Worm (Caenorhabditis elegans) whole organism, L4 larva: ENCODE results near the gene aco-1.

Source experiments
- F37D6.2 ChIP-seq: sonication (generic microtip); optimal IDR thresholded peaks from 2 replicates; lab custom pipeline; 2016; ENCODE audit warnings: mild to moderate bottlenecking, missing genetic modification characterization, missing compliant biosample characterization
- T20F7.1 ChIP-seq: fragments of 200-800 bp; sonication (Bioruptor generic); optimal IDR thresholded peaks from 2 replicates; lab custom pipeline; 2018; ENCODE audit warnings: mild to moderate bottlenecking, missing genetic modification characterization, missing compliant biosample characterization
- ZK337.2 ChIP-seq: fragments of 200-800 bp; sonication (Bioruptor generic); IDR thresholded peaks from 2 replicates; pipeline ENCODE4 v1.3.6; 2022; ENCODE audit warnings: missing genetic modification reagents, missing genetic modification characterization, missing compliant biosample characterization
- ZK546.5 ChIP-seq, 2 experiments: sonication (generic microtip); optimal IDR thresholded peaks; 2 replicates each; lab custom pipeline; 2017; ENCODE audit warnings: missing biosample characterization in 2 of 2, missing genetic modification characterization in 2 of 2
- aha-1 ChIP-seq: fragments of 150-350 bp; peaks from one replicate; lab custom pipeline; 2014; ENCODE audit warnings: missing biosample characterization, missing genetic modification characterization
- attf-4 ChIP-seq: sonication (generic microtip); optimal IDR thresholded peaks from 3 replicates; lab custom pipeline; 2017; ENCODE audit warnings: missing biosample characterization, missing genetic modification characterization
- ceh-20 ChIP-seq: fragments of 200-800 bp; sonication (Bioruptor generic); IDR thresholded peaks from 2 replicates; pipeline ENCODE4 v1.3.6; 2022; ENCODE audit warnings: missing genetic modification reagents, missing genetic modification characterization, missing compliant biosample characterization
- ceh-32 ChIP-seq: sonication (generic microtip); optimal IDR thresholded peaks from 2 replicates; lab custom pipeline; 2016; ENCODE audit warnings: mild to moderate bottlenecking, missing genetic modification characterization, missing compliant biosample characterization; ENCODE audit not compliant: poor library complexity
- ceh-62 ChIP-seq: sonication (generic microtip); optimal IDR thresholded peaks from 2 replicates; lab custom pipeline; 2017; ENCODE audit warnings: missing biosample characterization, missing genetic modification characterization
- ceh-82 ChIP-seq: sonication (generic microtip); optimal IDR thresholded peaks from 2 replicates; lab custom pipeline; 2017; ENCODE audit warnings: missing biosample characterization, missing genetic modification characterization
- daf-16 ChIP-seq, 3 experiments: sonication (generic microtip); optimal IDR thresholded peaks; 2 replicates each; lab custom pipeline; 2016 to 2017; ENCODE audit warnings: missing genetic modification characterization in 3 of 3, missing genetic modification reagents in 3 of 3, mild to moderate bottlenecking in 2 of 3, missing compliant biosample characterization in 2 of 3, missing biosample characterization in 1 of 3, moderate library complexity in 1 of 3
- daf-19 ChIP-seq: fragments of 200-800 bp; sonication (Bioruptor generic); conservative IDR thresholded peaks from 2 replicates; pipeline ENCODE4 v1.3.6; 2022; ENCODE audit warnings: missing genetic modification characterization, missing compliant biosample characterization
- daf-8 ChIP-seq: fragments of 200-800 bp; sonication (Bioruptor generic); IDR thresholded peaks from 2 replicates; pipeline ENCODE4 v1.3.6; 2022; ENCODE audit warnings: missing genetic modification characterization, missing compliant biosample characterization
- dmd-6 ChIP-seq: fragments of 200-800 bp; sonication (Bioruptor generic); IDR thresholded peaks from 2 replicates; pipeline ENCODE4 v1.3.6; 2022; ENCODE audit warnings: missing genetic modification reagents, missing genetic modification characterization, missing compliant biosample characterization
- duxl-1 ChIP-seq: sonication (generic microtip); optimal IDR thresholded peaks from 2 replicates; lab custom pipeline; 2016; ENCODE audit warnings: mild to moderate bottlenecking, missing genetic modification characterization, moderate library complexity, missing compliant biosample characterization; ENCODE audit not compliant: poor library complexity
- dve-1 ChIP-seq: sonication (generic microtip); optimal IDR thresholded peaks from 2 replicates; lab custom pipeline; 2017; ENCODE audit warnings: antibody characterized with exemption, mild to moderate bottlenecking, missing genetic modification characterization, missing compliant biosample characterization; ENCODE audit not compliant: insufficient read depth
- egl-43 ChIP-seq: fragments of 200-800 bp; sonication (Bioruptor generic); IDR thresholded peaks from 2 replicates; pipeline ENCODE4 v1.3.6; 2022; ENCODE audit warnings: missing genetic modification reagents, missing genetic modification characterization, missing compliant biosample characterization
- gei-8 ChIP-seq: fragments of 200-800 bp; sonication (Bioruptor generic); optimal IDR thresholded peaks from 2 replicates; lab custom pipeline; 2018; ENCODE audit warnings: mild to moderate bottlenecking, missing genetic modification characterization, missing compliant biosample characterization
- hlh-11 ChIP-seq: fragments of 200-800 bp; sonication (Bioruptor generic); optimal IDR thresholded peaks from 2 replicates; lab custom pipeline; 2018; ENCODE audit warnings: mild to moderate bottlenecking, missing genetic modification characterization, missing compliant biosample characterization
- lim-7 ChIP-seq: fragments of 200-800 bp; sonication (Bioruptor generic); IDR thresholded peaks from 2 replicates; pipeline ENCODE4 v1.3.6; 2022; ENCODE audit warnings: missing genetic modification characterization, missing compliant biosample characterization
- lin-29 ChIP-seq: fragments of 200-800 bp; sonication (Bioruptor generic); IDR thresholded peaks from 2 replicates; pipeline ENCODE4 v1.3.6; 2022; ENCODE audit warnings: missing genetic modification reagents, missing genetic modification characterization, missing compliant biosample characterization
- lin-39 ChIP-seq: fragments of 150-350 bp; optimal IDR thresholded peaks from 2 replicates; lab custom pipeline; 2014; ENCODE audit warnings: missing biosample characterization, missing genetic modification reagents, missing genetic modification characterization
- lir-3 ChIP-seq: sonication (generic microtip); optimal IDR thresholded peaks from 2 replicates; lab custom pipeline; 2016; ENCODE audit warnings: mild to moderate bottlenecking, missing genetic modification characterization, missing compliant biosample characterization
- madf-5 ChIP-seq, 2 experiments: fragments of 200-800 bp; sonication (Bioruptor generic); IDR thresholded peaks; 2 replicates each; pipeline ENCODE4 v1.3.6; 2022; ENCODE audit warnings: missing compliant biosample characterization in 2 of 2, missing genetic modification characterization in 2 of 2
- mdl-1 ChIP-seq, 2 experiments: fragments of 150-350 bp in 1 of 2; sonication (generic microtip) in 1 of 2; optimal IDR thresholded peaks; 2 replicates each; lab custom pipeline; 2014 to 2017; ENCODE audit warnings: missing biosample characterization in 2 of 2, missing genetic modification characterization in 2 of 2
- mdt-29 ChIP-seq: fragments of 200-800 bp; sonication (Bioruptor generic); IDR thresholded peaks from 2 replicates; pipeline ENCODE4 v1.3.6; 2022; ENCODE audit warnings: missing genetic modification reagents, missing genetic modification characterization, missing compliant biosample characterization
- mep-1 ChIP-seq: fragments of 150-350 bp; sonication (generic microtip); optimal IDR thresholded peaks from 3 replicates; lab custom pipeline; 2014; ENCODE audit warnings: missing biosample characterization, missing genetic modification characterization
- mxl-3 ChIP-seq: fragments of 200-800 bp; sonication (Bioruptor generic); optimal IDR thresholded peaks from 2 replicates; lab custom pipeline; 2018; ENCODE audit warnings: mild to moderate bottlenecking, missing genetic modification characterization, missing compliant biosample characterization
- nhr-10 ChIP-seq: fragments of 150-350 bp; optimal IDR thresholded peaks from 2 replicates; lab custom pipeline; 2014; ENCODE audit warnings: missing biosample characterization, missing genetic modification characterization
- nhr-102 ChIP-seq: sonication (generic microtip); optimal IDR thresholded peaks from 2 replicates; lab custom pipeline; 2016; ENCODE audit warnings: mild to moderate bottlenecking, missing genetic modification characterization, moderate library complexity, missing compliant biosample characterization
- nhr-11 ChIP-seq: fragments of 150-350 bp; optimal IDR thresholded peaks from 2 replicates; lab custom pipeline; 2014; ENCODE audit warnings: missing biosample characterization, missing genetic modification characterization
- nhr-237 ChIP-seq: sonication (generic microtip); optimal IDR thresholded peaks from 2 replicates; lab custom pipeline; 2017; ENCODE audit warnings: missing biosample characterization, missing genetic modification characterization
- nhr-28 ChIP-seq: fragments of 150-350 bp; optimal IDR thresholded peaks from 2 replicates; lab custom pipeline; 2014; ENCODE audit warnings: missing biosample characterization, missing genetic modification characterization
- nhr-41 ChIP-seq: fragments of 200-800 bp; sonication (Bioruptor generic); IDR thresholded peaks from 2 replicates; pipeline ENCODE4 v1.3.6; 2022; ENCODE audit warnings: missing genetic modification reagents, missing genetic modification characterization, missing compliant biosample characterization
- nhr-77 ChIP-seq: fragments of 150-350 bp; optimal IDR thresholded peaks from 2 replicates; lab custom pipeline; 2014; ENCODE audit warnings: missing biosample characterization, missing genetic modification characterization
- pha-4 ChIP-seq, 2 experiments: fragments of 150-350 bp in 1 of 2; fragments of 200-800 bp in 1 of 2; sonication (Bioruptor generic) in 1 of 2; IDR thresholded peaks in 1 of 2; optimal IDR thresholded peaks in 1 of 2; 2 replicates each; pipeline versions ENCODE4 v1.3.6 to Lab custom; 2014 to 2022; ENCODE audit warnings: missing genetic modification characterization in 2 of 2, missing genetic modification reagents in 2 of 2, missing biosample characterization in 1 of 2, missing compliant biosample characterization in 1 of 2
- php-3 ChIP-seq: fragments of 200-800 bp; sonication (Bioruptor generic); IDR thresholded peaks from 2 replicates; pipeline ENCODE4 v1.3.6; 2022; ENCODE audit warnings: missing genetic modification reagents, missing genetic modification characterization, missing compliant biosample characterization
- pqm-1 ChIP-seq: sonication (generic microtip); optimal IDR thresholded peaks from 2 replicates; lab custom pipeline; 2017; ENCODE audit warnings: missing biosample characterization, missing genetic modification characterization
- set-16 ChIP-seq: fragments of 200-800 bp; sonication (Bioruptor generic); IDR thresholded peaks from 2 replicates; pipeline ENCODE4 v1.3.6; 2022; ENCODE audit warnings: missing genetic modification reagents, missing genetic modification characterization, missing compliant biosample characterization
- unc-62 ChIP-seq, 3 experiments: fragments of 150-350 bp in 1 of 3; sonication (generic microtip); optimal IDR thresholded peaks in 2 of 3; peaks in 1 of 3; 1 replicate in 1 of 3; 2 replicates in 2 of 3; lab custom pipeline; 2014 to 2017; ENCODE audit warnings: missing biosample characterization in 3 of 3, missing genetic modification characterization in 3 of 3, missing genetic modification reagents in 3 of 3, missing genotype in 1 of 3
- zag-1 ChIP-seq: fragments of 150-350 bp; optimal IDR thresholded peaks from 2 replicates; lab custom pipeline; 2014; ENCODE audit warnings: missing biosample characterization, missing genetic modification characterization
- zfp-3 ChIP-seq: fragments of 200-800 bp; sonication (Bioruptor generic); conservative IDR thresholded peaks from 2 replicates; pipeline ENCODE4 v1.3.6; 2022; ENCODE audit warnings: missing genetic modification reagents, missing genetic modification characterization, missing compliant biosample characterization
- zip-2 ChIP-seq: fragments of 150-350 bp; optimal IDR thresholded peaks from 2 replicates; lab custom pipeline; 2014; ENCODE audit warnings: missing biosample characterization, missing genetic modification characterization
- ztf-7 ChIP-seq: fragments of 150-350 bp; optimal IDR thresholded peaks from 2 replicates; lab custom pipeline; 2014; ENCODE audit warnings: missing biosample characterization, missing genetic modification characterization

The aco-1 gene

ce11 chrX:11355856-11356255, 16.2 kb downstream of the aco-1 start:
- TF ChIP-seq mdl-1 (tag; optimal IDR thresholded peaks at IDR 0.05; lab: Kevin White, UChicago) (no peak), unc-62 (GFP tag; optimal IDR thresholded peaks at IDR 0.05 in 1 of 2; lab: Kevin White, UChicago) (peak in 1 of 2 experiments; percentile 94), unc-62 (tag; optimal IDR thresholded peaks at IDR 0.05; lab: Kevin White, UChicago) (no peak)
- TF ChIP-seq, all 104 proteins: peak for 1

- TF ChIP-seq lim-7 (GFP tag; lab: Robert Waterston, UW) (no peak), lin-29 (GFP tag; lab: Robert Waterston, UW) (no peak)
Measured at ce11 chrX:11357516-11357915, 17.8 kb downstream of the aco-1 start, which contains the start of gene pgp-4. TSS of gene pgp-4 (plus strand) at chrX:11357816.

- no peak for TF ChIP-seq zag-1 (tag; lab: Kevin White, UChicago)
- no peak for TF ChIP-seq nhr-10 (tag; lab: Kevin White, UChicago)
- TF ChIP-seq ztf-7 (tag; lab: Kevin White, UChicago), result no peak
- TF ChIP-seq php-3 (GFP tag; lab: Robert Waterston, UW), result peak; percentile 71
- TF ChIP-seq dmd-6 (GFP tag; lab: Robert Waterston, UW), result no peak
- TF ChIP-seq mdl-1 (tag; optimal IDR thresholded peaks at IDR 0.05; lab: Kevin White, UChicago), result no peak
- TF ChIP-seq nhr-102 (tag; lab: Kevin White, UChicago), result no peak
- TF ChIP-seq daf-8, result no peak
- TF ChIP-seq nhr-237 (tag; lab: Kevin White, UChicago), result no peak
- TF ChIP-seq set-16 (GFP tag; lab: Robert Waterston, UW), result no peak
- TF ChIP-seq nhr-77 (tag; lab: Kevin White, UChicago), result no peak
- no peak for TF ChIP-seq aha-1 (tag; lab: Kevin White, UChicago)
- TF ChIP-seq ceh-82 (tag; lab: Kevin White, UChicago), result no peak
- no peak for TF ChIP-seq ZK337.2 (GFP tag; lab: Robert Waterston, UW)
- no peak for TF ChIP-seq unc-62 (GFP tag; optimal IDR thresholded peaks at IDR 0.05 in 1 of 2; lab: Kevin White, UChicago)
- TF ChIP-seq unc-62 (tag; optimal IDR thresholded peaks at IDR 0.05; lab: Kevin White, UChicago), result no peak
- TF ChIP-seq hlh-11, result peak; percentile 4
- TF ChIP-seq T20F7.1 (GFP tag; lab: Kevin White, UChicago), result no peak
- TF ChIP-seq mdt-29 (GFP tag; lab: Robert Waterston, UW), result no peak
- no peak for TF ChIP-seq madf-5 (GFP tag; IDR thresholded peaks at IDR 0.05; lab: Robert Waterston, UW)
- TF ChIP-seq ZK546.5 (tag; optimal IDR thresholded peaks at IDR 0.05; lab: Kevin White, UChicago), result no peak
- no peak for TF ChIP-seq mxl-3
- no peak for TF ChIP-seq lin-39 (tag; lab: Kevin White, UChicago)
- no peak for TF ChIP-seq nhr-41 (GFP tag; lab: Robert Waterston, UW)
- TF ChIP-seq attf-4, result no peak
- no peak for TF ChIP-seq lir-3
- peak; percentile 61 for TF ChIP-seq dve-1
- no peak for TF ChIP-seq pha-4 (GFP tag; IDR thresholded peaks at IDR 0.05; lab: Robert Waterston, UW)
- no peak for TF ChIP-seq pha-4 (tag; optimal IDR thresholded peaks at IDR 0.05; lab: Kevin White, UChicago)
- TF ChIP-seq daf-16 (GFP tag; optimal IDR thresholded peaks at IDR 0.05; lab: Kevin White, UChicago), result no peak
- TF ChIP-seq daf-16 (tag; optimal IDR thresholded peaks at IDR 0.05; lab: Kevin White, UChicago), result peak; percentile 83
- no peak for TF ChIP-seq F37D6.2 (tag; lab: Kevin White, UChicago)
- TF ChIP-seq nhr-11, result no peak
- TF ChIP-seq daf-19, result no peak
- TF ChIP-seq nhr-28 (tag; lab: Kevin White, UChicago), result peak; percentile 51
- no peak for TF ChIP-seq zip-2 (tag; lab: Kevin White, UChicago)
- TF ChIP-seq egl-43 (GFP tag; lab: Robert Waterston, UW), result no peak
- TF ChIP-seq duxl-1 (tag; lab: Kevin White, UChicago), result no peak
- no peak for TF ChIP-seq ceh-20 (GFP tag; lab: Robert Waterston, UW)
- no peak for TF ChIP-seq ceh-32 (tag; lab: Kevin White, UChicago)
- no peak for TF ChIP-seq zfp-3 (GFP tag; lab: Robert Waterston, UW)
- no peak for TF ChIP-seq gei-8 (GFP tag; lab: Kevin White, UChicago)
- no peak for TF ChIP-seq pqm-1
- no peak for TF ChIP-seq ceh-62 (tag; lab: Kevin White, UChicago)
- no peak for TF ChIP-seq mep-1
Measured at ce11 chrX:11364914-11365313, 25.2 kb downstream of the aco-1 start.
